Worm (Caenorhabditis elegans): ENCODE measurements around the gene C27A7.3.
A peak's percentile ranks its signal among the peaks of the same experiment; 100 is the strongest.

C27A7.3 gene

DNA sequence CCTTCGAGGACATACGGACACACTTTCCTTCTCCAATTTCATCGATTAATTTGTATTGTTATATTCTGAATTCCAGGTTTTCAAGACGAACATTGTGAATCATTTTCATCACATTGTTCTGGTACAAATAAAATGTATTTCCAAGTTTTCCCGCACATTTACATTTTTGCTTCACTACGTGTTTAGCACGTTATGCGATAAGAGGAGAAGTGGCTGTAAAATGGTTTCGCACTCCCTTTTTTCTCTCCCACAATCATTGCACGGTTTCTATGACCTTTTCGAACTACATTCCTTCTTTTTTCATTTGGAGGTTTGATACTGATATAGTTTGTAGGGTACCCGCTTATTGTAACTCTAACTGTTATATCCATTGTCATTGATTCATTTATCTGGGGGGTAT, 27.0 kb upstream of the C27A7.3 start (continued):
- TF ChIP-seq arid-1 (GFP tag; conservative IDR thresholded peaks at IDR 0.05) (no peak), ctbp-1 (GFP tag; IDR thresholded peaks at IDR 0.05) (no peak), snpc-1.2 (GFP tag; IDR thresholded peaks at IDR 0.05) (no peak), ama-1 (optimal IDR thresholded peaks at IDR 0.05) (no peak), attf-4 (tag; optimal IDR thresholded peaks at IDR 0.05) (no peak), Y75B8A.6 (GFP tag; IDR thresholded peaks at IDR 0.05) (no peak), dmd-6 (GFP tag; IDR thresholded peaks at IDR 0.05) (peak; percentile 54), unc-39 (tag; optimal IDR thresholded peaks at IDR 0.05) (no peak), lin-29 (GFP tag; IDR thresholded peaks at IDR 0.05) (no peak), nhr-77 (tag; optimal IDR thresholded peaks at IDR 0.05) (peak; percentile 3), lim-7 (GFP tag; IDR thresholded peaks at IDR 0.05) (no peak)

- TF ChIP-seq snpc-1.2 (GFP tag; IDR thresholded peaks at IDR 0.05) (no peak), arid-1 (GFP tag; conservative IDR thresholded peaks at IDR 0.05) (no peak), mep-1 (tag; optimal IDR thresholded peaks at IDR 0.05) (no peak), Y5F2A.4 (GFP tag; optimal IDR thresholded peaks at IDR 0.05) (no peak), madf-5 (GFP tag; IDR thresholded peaks at IDR 0.05) (no peak), nhr-25 (tag; optimal IDR thresholded peaks at IDR 0.05; ENCODE audit: borderline replicate concordance, insufficient read depth) (no peak), duxl-1 (tag; optimal IDR thresholded peaks at IDR 0.05; ENCODE audit: poor library complexity) (no peak), nhr-28 (tag; optimal IDR thresholded peaks at IDR 0.05) (no peak), ztf-11 (tag; optimal IDR thresholded peaks at IDR 0.05) (no peak), daf-8 (GFP tag; IDR thresholded peaks at IDR 0.05) (no peak), ceh-28 (tag; optimal IDR thresholded peaks at IDR 0.05) (no peak)
Measured at ce11 chrV:12114693-12115092, 26.0 kb upstream of the C27A7.3 start, which contains the start of gene spin-1. Gene spin-1, plus strand, starts transcription at chrV:12114993.

DNA sequence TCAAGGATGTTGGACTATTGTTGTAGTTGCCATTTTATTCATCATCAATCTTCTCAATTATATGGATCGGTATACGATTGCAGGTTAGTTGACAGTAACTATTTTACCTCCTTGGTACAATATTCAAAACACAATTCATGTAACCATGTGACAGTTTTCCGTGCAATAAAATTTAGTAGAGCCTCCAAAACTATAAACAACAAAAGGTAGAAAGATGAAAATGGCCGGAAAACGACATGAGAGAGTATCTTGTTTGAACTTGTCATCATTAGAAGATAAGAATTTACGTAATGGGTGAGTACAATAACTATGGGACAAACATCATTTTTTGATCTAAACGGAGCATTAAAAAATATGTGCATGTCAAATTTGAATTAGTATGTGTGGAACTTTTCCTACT, 25.6 kb upstream of the C27A7.3 start:
- TF ChIP-seq nhr-28 (tag; optimal IDR thresholded peaks at IDR 0.05) = peak; percentile 81
- no peak for TF ChIP-seq hlh-30 (tag; optimal IDR thresholded peaks at IDR 0.05; ENCODE audit: insufficient read depth)
- TF ChIP-seq daf-19 (GFP tag; conservative IDR thresholded peaks at IDR 0.05) = no peak
- TF ChIP-seq fos-1 (tag; optimal IDR thresholded peaks at IDR 0.05) = no peak
- TF ChIP-seq dve-1 (tag; optimal IDR thresholded peaks at IDR 0.05; ENCODE audit: insufficient read depth) = peak; percentile 38
- no peak for TF ChIP-seq skn-1 (tag; optimal IDR thresholded peaks at IDR 0.05)
- TF ChIP-seq fkh-10 (GFP tag; optimal IDR thresholded peaks at IDR 0.05) = no peak
- no peak for TF ChIP-seq hlh-11 (tag; optimal IDR thresholded peaks at IDR 0.05)
- TF ChIP-seq ztf-11 (tag; optimal IDR thresholded peaks at IDR 0.05) = no peak
- TF ChIP-seq spr-3 (GFP tag; optimal IDR thresholded peaks at IDR 0.05) = no peak
- peak in 1 of 2 experiments; percentile 97 for TF ChIP-seq unc-62 (GFP tag; optimal IDR thresholded peaks at IDR 0.05 in 1 of 2)
- TF ChIP-seq unc-62 (tag; optimal IDR thresholded peaks at IDR 0.05) = no peak
- no peak for TF ChIP-seq ceh-20 (GFP tag; IDR thresholded peaks at IDR 0.05)
- TF ChIP-seq daf-16 (GFP tag; optimal IDR thresholded peaks at IDR 0.05) = no peak
- TF ChIP-seq daf-16 (tag; optimal IDR thresholded peaks at IDR 0.05) = peak; percentile 69
- TF ChIP-seq pqm-1 (tag; optimal IDR thresholded peaks at IDR 0.05) = no peak
- no peak for TF ChIP-seq aha-1 (tag)
- no peak for TF ChIP-seq nhr-6 (tag; optimal IDR thresholded peaks at IDR 0.05)
- no peak for TF ChIP-seq cey-2 (tag; optimal IDR thresholded peaks at IDR 0.05; ENCODE audit: borderline replicate concordance, insufficient read depth)
- no peak for TF ChIP-seq hmg-1.1 (GFP tag; IDR thresholded peaks at IDR 0.05)
- TF ChIP-seq lin-39 (tag; optimal IDR thresholded peaks at IDR 0.05) = no peak
- no peak for TF ChIP-seq R02D3.7 (tag; optimal IDR thresholded peaks at IDR 0.05)
- peak; percentile 75 for TF ChIP-seq dmd-6 (GFP tag; IDR thresholded peaks at IDR 0.05)
- no peak for TF ChIP-seq ces-1 (GFP tag; optimal IDR thresholded peaks at IDR 0.05)
- no peak for TF ChIP-seq dmd-9 (GFP tag; IDR thresholded peaks at IDR 0.05)
- TF ChIP-seq lsy-2 (tag; optimal IDR thresholded peaks at IDR 0.05) = no peak
- no peak for TF ChIP-seq gei-8 (GFP tag; optimal IDR thresholded peaks at IDR 0.05)
- TF ChIP-seq ceh-62 (tag; optimal IDR thresholded peaks at IDR 0.05) = no peak

All from whole organism, L4 larva.